Worm (Caenorhabditis elegans): ENCODE results near the gene clec-190.
"Not testable (repeated sequence)": the region's sequence is repeated elsewhere in the genome, so short reads cannot be mapped to it uniquely, and the experiment has no call there.

The clec-190 gene

ce11 chrIV:15133899-15134298 lies 8.0 kb upstream of the clec-190 start, which contains the start of gene M199.8:
Gene M199.8 (minus strand): TSS chrIV:15133999.
- TF ChIP-seq pax-1, elt-4, ceh-30 (tag; optimal IDR thresholded peaks at IDR 0.05): not testable (repeated sequence)

ce11 chrIV:15131697-15132096 lies 5.8 kb upstream of the clec-190 start, which contains the start of gene col-135:
Gene col-135 (minus strand): TSS chrIV:15131797.
- TF ChIP-seq C08G9.2 (tag; optimal IDR thresholded peaks at IDR 0.05): no peak
- no peak for TF ChIP-seq zip-5 (tag; optimal IDR thresholded peaks at IDR 0.05)
- TF ChIP-seq ztf-16 (tag; optimal IDR thresholded peaks at IDR 0.05): no peak
- no peak for TF ChIP-seq ceh-45 (GFP tag; IDR thresholded peaks at IDR 0.05)
- no peak for TF ChIP-seq sox-4 (tag; optimal IDR thresholded peaks at IDR 0.05)
- TF ChIP-seq F13H6.1 (tag; optimal IDR thresholded peaks at IDR 0.05): no peak
- TF ChIP-seq ceh-31 (tag; optimal IDR thresholded peaks at IDR 0.05): no peak
- TF ChIP-seq dve-1 (tag; optimal IDR thresholded peaks at IDR 0.05): no peak
- no peak for TF ChIP-seq elt-4 (tag; optimal IDR thresholded peaks at IDR 0.05)
- no peak for TF ChIP-seq ceh-6 (GFP tag; optimal IDR thresholded peaks at IDR 0.05)
- TF ChIP-seq ceh-19 (GFP tag; optimal IDR thresholded peaks at IDR 0.05): no peak
- no peak for TF ChIP-seq mec-3 (tag; optimal IDR thresholded peaks at IDR 0.05; ENCODE audit: borderline replicate concordance)

- TF ChIP-seq pax-1 (tag; optimal IDR thresholded peaks at IDR 0.05): no peak
- TF ChIP-seq elt-2 (tag; optimal IDR thresholded peaks at IDR 0.05): no peak
- TF ChIP-seq ref-2 (tag; optimal IDR thresholded peaks at IDR 0.05): no peak
- TF ChIP-seq ahr-1 (tag; optimal IDR thresholded peaks at IDR 0.05): no peak
- no peak for TF ChIP-seq npax-4 (tag; optimal IDR thresholded peaks at IDR 0.05)
- no peak for TF ChIP-seq ceh-34 (tag; optimal IDR thresholded peaks at IDR 0.05)
- TF ChIP-seq unc-3 (GFP tag; conservative IDR thresholded peaks at IDR 0.05): no peak
- TF ChIP-seq unc-3 (tag; optimal IDR thresholded peaks at IDR 0.05): no peak
- TF ChIP-seq hlh-15 (tag; optimal IDR thresholded peaks at IDR 0.05): no peak
- no peak for TF ChIP-seq fkh-6 (tag; optimal IDR thresholded peaks at IDR 0.05)
- no peak for TF ChIP-seq T23F11.4 (GFP tag; optimal IDR thresholded peaks at IDR 0.05)
- TF ChIP-seq ceh-6 (GFP tag; optimal IDR thresholded peaks at IDR 0.05): no peak
- TF ChIP-seq eyg-1 (tag; optimal IDR thresholded peaks at IDR 0.05): no peak
- no peak for TF ChIP-seq tbx-2 (tag; optimal IDR thresholded peaks at IDR 0.05)
- TF ChIP-seq elt-4 (tag; optimal IDR thresholded peaks at IDR 0.05): no peak
- TF ChIP-seq lim-6 (tag; optimal IDR thresholded peaks at IDR 0.05): no peak
- no peak for TF ChIP-seq ttx-3 (tag; optimal IDR thresholded peaks at IDR 0.05)
- TF ChIP-seq lin-11 (tag; optimal IDR thresholded peaks at IDR 0.05): no peak
- TF ChIP-seq C38D4.7 (GFP tag; optimal IDR thresholded peaks at IDR 0.05): no peak
- TF ChIP-seq K02D7.2 (tag; optimal IDR thresholded peaks at IDR 0.05): no peak
- TF ChIP-seq pag-3 (tag; optimal IDR thresholded peaks at IDR 0.05; ENCODE audit: borderline replicate concordance): no peak
Observed at ce11 chrIV:15127731-15128130, 1.8 kb upstream of the clec-190 start, which contains the start of gene M199.9. Gene M199.9 (minus strand): TSS chrIV:15127831.

DNA sequence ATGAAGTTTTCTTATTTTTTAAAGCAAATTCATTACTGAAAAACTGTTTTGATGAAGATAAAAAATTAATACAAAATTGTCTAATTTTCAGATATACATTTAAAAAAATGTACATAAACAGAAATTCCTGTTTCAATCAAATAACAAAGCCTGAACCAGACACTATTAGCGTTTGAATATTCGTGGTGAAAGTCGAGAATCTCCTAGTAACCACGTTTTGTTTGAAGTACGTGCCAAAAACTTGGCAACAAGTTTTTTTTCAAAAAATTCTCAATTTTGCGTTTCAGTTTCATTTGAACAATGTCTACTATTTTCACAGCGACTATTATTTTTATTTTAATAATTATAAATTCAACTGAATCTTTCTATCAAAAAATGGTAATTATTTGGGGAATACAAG lies 3.0 kb downstream of the clec-190 start, which contains the start of gene M199.7:
Gene M199.7, plus strand, starts transcription at position 301 of the 400 bp plus-strand sequence.
- no peak for TF ChIP-seq unc-86 (tag; optimal IDR thresholded peaks at IDR 0.05)
- no peak for TF ChIP-seq sox-2 (GFP tag; IDR thresholded peaks at IDR 0.05)
- TF ChIP-seq ceh-31 (tag; optimal IDR thresholded peaks at IDR 0.05): no peak
- no peak for TF ChIP-seq K02D7.2 (tag; optimal IDR thresholded peaks at IDR 0.05)
- TF ChIP-seq pros-1 (tag; optimal IDR thresholded peaks at IDR 0.05): no peak
- TF ChIP-seq pha-4 (tag; optimal IDR thresholded peaks at IDR 0.05): no peak
- no peak for TF ChIP-seq hlh-8 (tag; optimal IDR thresholded peaks at IDR 0.05)
- TF ChIP-seq dve-1 (tag; optimal IDR thresholded peaks at IDR 0.05): no peak
- TF ChIP-seq ceh-14 (tag; optimal IDR thresholded peaks at IDR 0.05): no peak
- TF ChIP-seq nhr-232 (tag; optimal IDR thresholded peaks at IDR 0.05): no peak
- TF ChIP-seq ceh-18 (tag; optimal IDR thresholded peaks at IDR 0.05): no peak
- no peak for TF ChIP-seq unc-55 (GFP tag; optimal IDR thresholded peaks at IDR 0.05)
- no peak for TF ChIP-seq hlh-30 (tag; optimal IDR thresholded peaks at IDR 0.05; ENCODE audit: insufficient read depth)
- no peak for TF ChIP-seq ref-2 (tag; optimal IDR thresholded peaks at IDR 0.05)
- no peak for TF ChIP-seq gmeb-2 (tag; optimal IDR thresholded peaks at IDR 0.05)
- TF ChIP-seq C08G9.2 (tag; optimal IDR thresholded peaks at IDR 0.05): no peak
- no peak for TF ChIP-seq tbx-2 (tag; optimal IDR thresholded peaks at IDR 0.05)
- TF ChIP-seq hlh-15 (tag; optimal IDR thresholded peaks at IDR 0.05): no peak
- TF ChIP-seq K09A11.1 (tag; optimal IDR thresholded peaks at IDR 0.05; ENCODE audit: insufficient read depth): no peak
- TF ChIP-seq unc-42 (tag; optimal IDR thresholded peaks at IDR 0.05): no peak
